Fruit fly (Drosophila melanogaster): ENCODE measurements around the gene CG43779.
A peak's percentile ranks its signal among the peaks of the same experiment; 100 is the strongest.

The CG43779 gene

DNA sequence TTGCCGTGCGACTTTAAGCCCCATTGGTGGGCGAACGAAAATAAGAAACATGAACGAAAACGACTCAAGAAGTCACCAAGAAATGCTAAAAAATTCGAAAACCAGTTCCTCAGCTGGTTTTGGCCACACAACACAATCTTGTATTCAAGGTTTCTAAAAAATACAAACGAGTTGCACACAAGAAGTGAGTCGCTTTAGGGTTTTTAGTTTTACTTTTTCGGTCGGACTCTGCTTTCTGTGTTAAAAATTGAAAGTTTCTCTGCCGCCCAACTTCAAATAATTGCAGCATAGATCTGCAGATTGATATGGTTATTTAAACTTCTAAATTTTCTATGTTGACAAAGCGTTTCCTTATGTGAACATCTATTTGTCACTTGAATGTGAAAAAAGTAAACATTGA lies 13.9 kb downstream of the CG43779 start, which contains the start of gene CG16824:
Gene CG16824, plus strand, starts transcription at position 384 of the 400 bp plus-strand sequence.
- TF ChIP-seq Abd-B (GFP tag; optimal IDR thresholded peaks at IDR 0.05) (no peak), rgr (GFP tag; optimal IDR thresholded peaks at IDR 0.05) (no peak), ey (GFP tag; optimal IDR thresholded peaks at IDR 0.05) (no peak), br (GFP tag; optimal IDR thresholded peaks at IDR 0.05) (no peak), psq (GFP tag; optimal IDR thresholded peaks at IDR 0.05) (no peak), dl (GFP tag; optimal IDR thresholded peaks at IDR 0.05; ENCODE audit: insufficient read depth in 1 of 2, partially characterized antibody in 2 of 2) (no peak), dmrt93B (GFP tag; optimal IDR thresholded peaks at IDR 0.05) (no peak), N (GFP tag; optimal IDR thresholded peaks at IDR 0.05) (no peak)

dm6 chr2L:13291960-13292487 lies 14.5 kb downstream of the CG43779 start:
- TF ChIP-seq pan (optimal IDR thresholded peaks at IDR 0.05) (no peak), GATAd (GFP tag; optimal IDR thresholded peaks at IDR 0.05) (no peak), woc (GFP tag; optimal IDR thresholded peaks at IDR 0.05) (no peak), Rel (GFP tag; optimal IDR thresholded peaks at IDR 0.05) (no peak), Rel (tag; optimal IDR thresholded peaks at IDR 0.05) (no peak), Mio (GFP tag; optimal IDR thresholded peaks at IDR 0.05) (no peak), lola (GFP tag; optimal IDR thresholded peaks at IDR 0.05) (no peak), dmrt93B (GFP tag; optimal IDR thresholded peaks at IDR 0.05) (no peak), Vsx2 (GFP tag; optimal IDR thresholded peaks at IDR 0.05; ENCODE audit: partially characterized antibody) (no peak), HLH106 (tag; optimal IDR thresholded peaks at IDR 0.05) (no peak), dsf (GFP tag; optimal IDR thresholded peaks at IDR 0.05; ENCODE audit: borderline replicate concordance) (no peak), ey (GFP tag; optimal IDR thresholded peaks at IDR 0.05) (no peak), h (GFP tag; optimal IDR thresholded peaks at IDR 0.05) (no peak), rgr (GFP tag; optimal IDR thresholded peaks at IDR 0.05) (no peak), Dif (GFP tag; optimal IDR thresholded peaks at IDR 0.05; ENCODE audit: partially characterized antibody) (no peak), Myc (optimal IDR thresholded peaks at IDR 0.05) (no peak), CG32264 (GFP tag; optimal IDR thresholded peaks at IDR 0.05) (no peak), CG9705 (GFP tag; optimal IDR thresholded peaks at IDR 0.05) (no peak), OdsH (GFP tag; optimal IDR thresholded peaks at IDR 0.05) (no peak), usp (GFP tag; optimal IDR thresholded peaks at IDR 0.05) (no peak)

DNA sequence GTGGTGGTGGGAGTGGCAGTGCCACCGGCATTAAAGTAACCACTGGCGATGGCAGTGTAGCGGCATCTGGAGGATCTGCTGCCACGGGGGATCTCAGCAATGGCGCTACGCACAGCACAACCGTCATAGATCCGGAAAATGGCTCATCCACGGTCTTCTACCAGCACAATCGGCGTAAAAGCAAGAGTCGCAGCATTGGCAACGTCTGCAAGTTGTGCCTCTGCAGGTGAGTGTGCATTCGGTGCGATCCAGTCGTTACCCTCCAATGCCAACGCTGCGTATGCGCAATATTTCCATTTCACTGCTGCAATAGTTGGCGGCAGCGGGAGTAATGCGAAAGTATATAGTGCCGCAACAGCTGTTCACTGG lies 15.5 kb downstream of the CG43779 start:
- no peak for TF ChIP-seq woc (GFP tag; optimal IDR thresholded peaks at IDR 0.05)
- TF ChIP-seq OdsH (GFP tag; optimal IDR thresholded peaks at IDR 0.05): no peak
- no peak for TF ChIP-seq Rel (GFP tag; optimal IDR thresholded peaks at IDR 0.05)
- TF ChIP-seq Rel (tag; optimal IDR thresholded peaks at IDR 0.05): no peak

dm6 chr2L:13290276-13291065 lies 16.1 kb downstream of the CG43779 start:
- TF ChIP-seq OdsH (GFP tag; optimal IDR thresholded peaks at IDR 0.05) (peak; percentile 61), CG32264 (GFP tag; optimal IDR thresholded peaks at IDR 0.05) (peak; percentile 2), Abd-B (GFP tag; optimal IDR thresholded peaks at IDR 0.05) (no peak), Hr83 (GFP tag; optimal IDR thresholded peaks at IDR 0.05; ENCODE audit: poor library complexity, severe bottlenecking) (peak; percentile 92), ey (GFP tag; optimal IDR thresholded peaks at IDR 0.05) (peak; percentile 20), CG9705 (GFP tag; optimal IDR thresholded peaks at IDR 0.05) (no peak), Sp1 (GFP tag; optimal IDR thresholded peaks at IDR 0.05) (peak; percentile 63), usp (GFP tag; optimal IDR thresholded peaks at IDR 0.05) (no peak), psq (GFP tag; optimal IDR thresholded peaks at IDR 0.05) (peak; percentile 22), dl (GFP tag; optimal IDR thresholded peaks at IDR 0.05; ENCODE audit: insufficient read depth in 1 of 2, partially characterized antibody in 2 of 2) (peak in 1 of 2 experiments; percentile 6), dsf (GFP tag; optimal IDR thresholded peaks at IDR 0.05; ENCODE audit: borderline replicate concordance) (no peak), CrebA (GFP tag; optimal IDR thresholded peaks at IDR 0.05; ENCODE audit: borderline replicate concordance) (peak; percentile 46), lola (GFP tag; optimal IDR thresholded peaks at IDR 0.05) (no peak), HLH106 (tag; optimal IDR thresholded peaks at IDR 0.05) (peak; percentile 26), jim (GFP tag; optimal IDR thresholded peaks at IDR 0.05) (peak; percentile 30), fru (GFP tag; optimal IDR thresholded peaks at IDR 0.05) (peak; percentile 18), sage (GFP tag; optimal IDR thresholded peaks at IDR 0.05) (no peak), Hnf4 (GFP tag; optimal IDR thresholded peaks at IDR 0.05) (peak; percentile 38), Dif (GFP tag; optimal IDR thresholded peaks at IDR 0.05; ENCODE audit: partially characterized antibody) (peak; percentile 18), rgr (GFP tag; optimal IDR thresholded peaks at IDR 0.05) (peak; percentile 73), Hr78 (GFP tag; optimal IDR thresholded peaks at IDR 0.05) (no peak), Vsx2 (GFP tag; optimal IDR thresholded peaks at IDR 0.05; ENCODE audit: partially characterized antibody) (peak; percentile 57), foxo (GFP tag; optimal IDR thresholded peaks at IDR 0.05) (peak; percentile 7 to 30), Myc (optimal IDR thresholded peaks at IDR 0.05) (no peak), GATAd (GFP tag; optimal IDR thresholded peaks at IDR 0.05) (no peak), h (GFP tag; optimal IDR thresholded peaks at IDR 0.05) (peak; percentile 39), Rel (GFP tag; optimal IDR thresholded peaks at IDR 0.05) (no peak), Rel (tag; optimal IDR thresholded peaks at IDR 0.05) (peak; percentile 96), br (GFP tag; optimal IDR thresholded peaks at IDR 0.05) (peak; percentile 34), dmrt93B (GFP tag; optimal IDR thresholded peaks at IDR 0.05) (no peak)
